Fruit fly (Drosophila melanogaster) whole organism, prepupa: Measurements from ENCODE around the gene CG8176.

ENCODE experiments used
- Blimp-1 ChIP-seq: fragments of 200-800 bp; sonication (Bioruptor generic); optimal IDR thresholded peaks from 3 replicates; lab custom pipeline; 2017; ENCODE audit warnings: missing biosample characterization, missing genetic modification characterization, mild to moderate bottlenecking, moderate library complexity, missing genetic modification reagents
- CG11294 ChIP-seq: fragments of 200-800 bp; sonication (Bioruptor generic); IDR thresholded peaks from 2 replicates; pipeline ENCODE4 v1.3.6; 2022; ENCODE audit warnings: missing biosample characterization, missing genetic modification characterization
- CG15336 ChIP-seq: fragments of 200-800 bp; sonication (Bioruptor generic); IDR thresholded peaks from 2 replicates; pipeline ENCODE4 v1.3.6; 2022; ENCODE audit warnings: missing biosample characterization, missing genetic modification characterization
- CG1621 ChIP-seq: fragments of 200-800 bp; sonication (Bioruptor generic); optimal IDR thresholded peaks from 3 replicates; lab custom pipeline; 2018; ENCODE audit warnings: missing biosample characterization, mild to moderate bottlenecking, missing genetic modification characterization
- CG16779 ChIP-seq: fragments of 200-800 bp; sonication (Bioruptor generic); optimal IDR thresholded peaks from 3 replicates; lab custom pipeline; 2017; ENCODE audit warnings: missing biosample characterization, mild to moderate bottlenecking, missing genetic modification characterization
- CG3032 ChIP-seq: fragments of 200-800 bp; optimal IDR thresholded peaks from 2 replicates; lab custom pipeline; 2019; ENCODE audit warnings: missing biosample characterization, mild to moderate bottlenecking, missing genetic modification characterization, moderate library complexity
- CG31627 ChIP-seq: fragments of 200-800 bp; sonication (Bioruptor generic); optimal IDR thresholded peaks from 3 replicates; lab custom pipeline; 2016; ENCODE audit warnings: missing biosample characterization, missing genetic modification characterization
- CG32006 ChIP-seq: fragments of 200-800 bp; sonication (Bioruptor generic); optimal IDR thresholded peaks from 3 replicates; lab custom pipeline; 2017; ENCODE audit warnings: missing biosample characterization, mild to moderate bottlenecking, missing genetic modification characterization
- CG34406 ChIP-seq: fragments of 200-800 bp; sonication (Bioruptor generic); optimal IDR thresholded peaks from 3 replicates; lab custom pipeline; 2016; ENCODE audit warnings: missing biosample characterization, missing genetic modification characterization
- CG3919 ChIP-seq: fragments of 200-800 bp; sonication (Bioruptor generic); optimal IDR thresholded peaks from 3 replicates; lab custom pipeline; 2016; ENCODE audit warnings: missing biosample characterization, missing genetic modification characterization
- CG4318 ChIP-seq: fragments of 200-800 bp; sonication (Bioruptor generic); optimal IDR thresholded peaks from 3 replicates; lab custom pipeline; 2017; ENCODE audit warnings: missing biosample characterization, mild to moderate bottlenecking, missing genetic modification characterization
- CG6163 ChIP-seq: fragments of 200-800 bp; sonication (Bioruptor generic); IDR thresholded peaks from 3 replicates; pipeline ENCODE4 v1.3.6; 2022; ENCODE audit warnings: missing biosample characterization, missing genetic modification characterization
- CG6276 ChIP-seq: fragments of 200-800 bp; sonication (Bioruptor generic); optimal IDR thresholded peaks from 2 replicates; lab custom pipeline; 2017; ENCODE audit warnings: missing biosample characterization, mild to moderate bottlenecking, missing genetic modification characterization
- CG6792 ChIP-seq: fragments of 200-800 bp; sonication (Bioruptor generic); optimal IDR thresholded peaks from 3 replicates; lab custom pipeline; 2016; ENCODE audit warnings: missing biosample characterization, missing genetic modification characterization
- CG6808 ChIP-seq: fragments of 200-800 bp; sonication (Bioruptor generic); optimal IDR thresholded peaks from 3 replicates; lab custom pipeline; 2017; ENCODE audit warnings: missing biosample characterization, missing genetic modification characterization, mild to moderate bottlenecking, moderate library complexity, missing genetic modification reagents
- CG6854 ChIP-seq: fragments of 200-800 bp; sonication (Bioruptor generic); optimal IDR thresholded peaks from 2 replicates; lab custom pipeline; 2017; ENCODE audit warnings: missing biosample characterization, mild to moderate bottlenecking, missing genetic modification characterization
- CG7368 ChIP-seq: fragments of 200-800 bp; sonication (Bioruptor generic); optimal IDR thresholded peaks from 3 replicates; lab custom pipeline; 2016; ENCODE audit warnings: missing biosample characterization, missing genetic modification characterization
- CG8119 ChIP-seq: fragments of 200-800 bp; sonication (Bioruptor generic); IDR thresholded peaks from 3 replicates; pipeline ENCODE4 v1.3.6; 2022; ENCODE audit warnings: missing biosample characterization, missing genetic modification characterization
- CG8319 ChIP-seq: fragments of 200-800 bp; sonication (Bioruptor generic); optimal IDR thresholded peaks from 3 replicates; lab custom pipeline; 2016; ENCODE audit warnings: missing biosample characterization, missing genetic modification characterization
- CG8632 ChIP-seq: fragments of 200-800 bp; sonication (Bioruptor generic); optimal IDR thresholded peaks from 3 replicates; lab custom pipeline; 2016; ENCODE audit warnings: missing biosample characterization, missing genetic modification characterization
- Eip75B ChIP-seq: fragments of 200-800 bp; sonication (Bioruptor generic); optimal IDR thresholded peaks from 3 replicates; lab custom pipeline; 2016; ENCODE audit warnings: missing biosample characterization, missing genetic modification characterization
- Eip78C ChIP-seq: fragments of 200-800 bp; sonication (Bioruptor generic); peaks from one replicate; lab custom pipeline; 2016; ENCODE audit warnings: missing biosample characterization, missing genetic modification characterization
- Eip93F ChIP-seq: fragments of 200-800 bp; sonication (Bioruptor generic); optimal IDR thresholded peaks from 2 replicates; lab custom pipeline; 2016; ENCODE audit warnings: missing biosample characterization, mild to moderate bottlenecking, missing genetic modification characterization
- Ets96B ChIP-seq: fragments of 200-800 bp; optimal IDR thresholded peaks from 2 replicates; lab custom pipeline; 2019; ENCODE audit warnings: missing biosample characterization, mild to moderate bottlenecking, missing genetic modification characterization, moderate library complexity
- Hr38 ChIP-seq: sonication (Bioruptor generic); optimal IDR thresholded peaks from 2 replicates; lab custom pipeline; 2016; ENCODE audit warnings: missing biosample characterization, missing genetic modification characterization
- Hr39 ChIP-seq: fragments of 200-800 bp; sonication (Bioruptor generic); optimal IDR thresholded peaks from 2 replicates; lab custom pipeline; 2016; ENCODE audit warnings: missing biosample characterization, missing genetic modification characterization
- Hr4 ChIP-seq: fragments of 200-800 bp; sonication (Bioruptor generic); optimal IDR thresholded peaks from 3 replicates; lab custom pipeline; 2016; ENCODE audit warnings: missing biosample characterization, missing genetic modification characterization
- Lpt ChIP-seq: fragments of 200-800 bp; sonication (Bioruptor generic); optimal IDR thresholded peaks from 3 replicates; lab custom pipeline; 2016; ENCODE audit warnings: missing biosample characterization, missing genetic modification characterization
- OdsH ChIP-seq: fragments of 200-800 bp; sonication (Bioruptor generic); optimal IDR thresholded peaks from 3 replicates; lab custom pipeline; 2016; ENCODE audit warnings: missing biosample characterization, missing genetic modification characterization
- Smox ChIP-seq: fragments of 200-800 bp; sonication (Bioruptor generic); optimal IDR thresholded peaks from 3 replicates; lab custom pipeline; 2016; ENCODE audit warnings: missing biosample characterization, missing genetic modification characterization
- Sox102F ChIP-seq: fragments of 200-800 bp; sonication (Bioruptor generic); optimal IDR thresholded peaks from 2 replicates; lab custom pipeline; 2016; ENCODE audit warnings: missing biosample characterization, mild to moderate bottlenecking, missing genetic modification characterization
- Sox14 ChIP-seq: fragments of 200-800 bp; sonication (Bioruptor generic); optimal IDR thresholded peaks from 3 replicates; lab custom pipeline; 2016; ENCODE audit warnings: missing biosample characterization, missing genetic modification characterization
- acj6 ChIP-seq: fragments of 200-800 bp; sonication (Bioruptor generic); optimal IDR thresholded peaks from 3 replicates; lab custom pipeline; 2016; ENCODE audit warnings: missing biosample characterization, missing genetic modification characterization
- cyc ChIP-seq: fragments of 200-800 bp; sonication (Bioruptor generic); optimal IDR thresholded peaks from 3 replicates; lab custom pipeline; 2016; ENCODE audit warnings: missing biosample characterization, missing genetic modification characterization
- dac ChIP-seq: fragments of 200-800 bp; sonication (Bioruptor generic); optimal IDR thresholded peaks from 2 replicates; lab custom pipeline; 2017; ENCODE audit warnings: missing biosample characterization, mild to moderate bottlenecking, missing genetic modification characterization
- eg ChIP-seq: fragments of 200-800 bp; sonication (Bioruptor generic); IDR thresholded peaks from 3 replicates; pipeline ENCODE4 v1.3.6; 2022; ENCODE audit warnings: missing biosample characterization, missing genetic modification characterization
- fd59A ChIP-seq: fragments of 200-800 bp; sonication (Bioruptor generic); optimal IDR thresholded peaks from 2 replicates; lab custom pipeline; 2017; ENCODE audit warnings: missing biosample characterization, mild to moderate bottlenecking, missing genetic modification characterization, missing genetic modification reagents
- fd85E ChIP-seq: fragments of 200-800 bp; sonication (Bioruptor generic); optimal IDR thresholded peaks from 3 replicates; lab custom pipeline; 2016; ENCODE audit warnings: missing biosample characterization, missing genetic modification characterization
- fkh ChIP-seq: fragments of 200-800 bp; sonication (Bioruptor generic); optimal IDR thresholded peaks from 3 replicates; lab custom pipeline; 2017; ENCODE audit warnings: missing biosample characterization, mild to moderate bottlenecking, missing genetic modification characterization, moderate library complexity
- lz ChIP-seq: fragments of 200-800 bp; sonication (Bioruptor generic); optimal IDR thresholded peaks from 3 replicates; lab custom pipeline; 2016; ENCODE audit warnings: missing biosample characterization, missing genetic modification characterization
- net ChIP-seq: fragments of 200-800 bp; sonication (Bioruptor generic); optimal IDR thresholded peaks from 3 replicates; lab custom pipeline; 2016; ENCODE audit warnings: missing biosample characterization, missing genetic modification characterization
- pdm3 ChIP-seq: fragments of 200-800 bp; sonication (Bioruptor generic); optimal IDR thresholded peaks from 3 replicates; lab custom pipeline; 2016; ENCODE audit warnings: missing biosample characterization, missing genetic modification characterization
- salr ChIP-seq, 2 experiments: fragments of 200-800 bp; sonication (Bioruptor generic); optimal IDR thresholded peaks; 3 replicates each; lab custom pipeline; 2016 to 2018; ENCODE audit warnings: missing biosample characterization in 2 of 2, missing genetic modification characterization in 2 of 2, mild to moderate bottlenecking in 1 of 2
- ss ChIP-seq, 2 experiments: fragments of 200-800 bp; sonication (Bioruptor generic); optimal IDR thresholded peaks; 2 replicates in 1 of 2; 3 replicates in 1 of 2; lab custom pipeline; 2017 to 2018; ENCODE audit warnings: mild to moderate bottlenecking in 2 of 2, missing biosample characterization in 2 of 2, missing genetic modification characterization in 2 of 2, moderate library complexity in 1 of 2
- topi ChIP-seq: fragments of 200-800 bp; sonication (Bioruptor generic); optimal IDR thresholded peaks from 3 replicates; lab custom pipeline; 2016; ENCODE audit warnings: missing biosample characterization, missing genetic modification characterization
- vri ChIP-seq: fragments of 200-800 bp; sonication (Bioruptor generic); optimal IDR thresholded peaks from 3 replicates; lab custom pipeline; 2016; ENCODE audit warnings: missing biosample characterization, mild to moderate bottlenecking, missing genetic modification characterization

The CG8176 gene

DNA sequence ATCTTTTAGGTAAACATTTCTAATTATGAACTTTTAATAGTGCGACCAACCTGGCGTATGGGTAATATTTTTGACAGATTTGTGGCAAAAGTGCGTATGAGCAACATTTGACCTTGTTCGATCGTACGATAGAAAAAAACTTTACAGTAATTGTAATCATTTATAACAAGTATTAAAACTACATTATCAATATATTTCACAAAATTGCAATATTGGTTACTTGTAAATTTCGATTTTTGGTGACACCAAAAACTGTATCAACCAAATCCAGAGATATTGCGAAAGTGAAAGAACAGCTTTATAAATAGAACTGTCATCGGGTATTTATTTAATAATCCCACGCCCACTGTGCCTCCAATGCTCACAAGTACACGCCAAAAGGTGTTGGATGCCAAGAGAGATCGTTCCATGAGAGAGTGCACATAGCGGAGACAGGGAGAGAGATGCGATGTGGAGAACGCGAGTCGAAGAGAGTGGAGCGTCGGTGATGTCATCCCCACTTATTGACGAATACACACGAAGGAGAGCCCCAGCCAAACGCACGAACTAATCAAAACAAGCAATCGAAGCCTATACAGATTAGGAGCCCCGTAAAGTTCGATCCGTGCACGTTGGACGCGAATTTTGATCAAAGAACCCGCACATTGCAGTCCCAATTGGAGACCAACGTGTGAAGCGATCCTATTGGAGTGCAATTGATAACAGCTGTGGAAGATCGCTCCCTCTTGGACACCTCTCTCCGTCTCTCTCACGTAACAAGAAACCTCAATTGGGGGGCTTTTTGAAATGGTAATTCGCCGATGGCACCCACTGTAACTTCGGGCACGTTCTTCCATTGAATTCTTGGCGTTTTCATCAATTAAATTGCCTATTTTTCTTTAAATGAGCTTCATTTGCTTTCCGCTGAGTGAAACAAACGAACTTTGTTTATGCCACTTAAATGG lies 17.6 kb downstream of the CG8176 start (continued):
- TF ChIP-seq CG3032 (tag; lab: Kevin White, UChicago) (peak; percentile 94), salr (GFP tag; optimal IDR thresholded peaks at IDR 0.05; lab: Kevin White, UChicago) (peak; percentile 90 to 99), CG6276 (GFP tag; lab: Kevin White, UChicago) (peak; percentile 99), CG6854 (GFP tag; lab: Kevin White, UChicago) (peak; percentile 90), CG34406 (GFP tag; lab: Kevin White, UChicago) (peak; percentile 96), CG6808 (GFP tag; lab: Kevin White, UChicago) (peak; percentile 97), CG3919 (GFP tag; lab: Kevin White, UChicago) (peak; percentile 97), acj6 (GFP tag; lab: Kevin White, UChicago) (peak; percentile 97), CG4318 (GFP tag; lab: Kevin White, UChicago) (peak; percentile 98), Sox14 (GFP tag; lab: Kevin White, UChicago) (peak; percentile 98)

DNA sequence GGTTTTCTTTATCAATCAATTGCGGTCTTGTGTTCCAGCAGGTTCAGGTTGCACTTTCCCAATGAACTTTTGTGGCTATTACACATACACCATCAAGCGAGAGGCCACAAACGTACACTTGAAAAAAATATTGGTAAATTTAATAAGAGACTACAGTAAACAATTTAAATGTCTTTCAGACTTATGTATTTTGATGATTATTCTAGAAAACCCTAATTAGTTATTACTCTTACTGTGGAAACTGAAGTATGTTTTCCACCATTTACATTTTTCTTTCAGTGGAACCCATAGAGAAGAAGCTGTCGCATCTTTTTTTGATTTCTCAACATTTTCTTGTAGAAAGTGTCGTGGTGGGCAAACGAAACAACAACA lies 18.3 kb downstream of the CG8176 start:
- TF ChIP-seq salr (GFP tag; optimal IDR thresholded peaks at IDR 0.05; lab: Kevin White, UChicago) (peak; percentile 69 to 92), CG8632 (GFP tag; lab: Kevin White, UChicago) (peak; percentile 91), Blimp-1 (GFP tag; lab: Kevin White, UChicago) (peak; percentile 61), OdsH (GFP tag; lab: Kevin White, UChicago) (peak; percentile 93), Sox102F (GFP tag; lab: Kevin White, UChicago) (peak; percentile 90), cyc (GFP tag; lab: Kevin White, UChicago) (peak; percentile 87), dac (GFP tag; lab: Kevin White, UChicago) (peak; percentile 74), CG6808 (GFP tag; lab: Kevin White, UChicago) (no peak), Sox14 (GFP tag; lab: Kevin White, UChicago) (peak; percentile 93), CG31627 (peak; percentile 92), CG6163 (GFP tag; lab: Robert Waterston, UW) (no peak; the same call in none of the 3 replicates), CG11294 (GFP tag; lab: Robert Waterston, UW) (peak; percentile 78; the same call in 1 of the 2 replicates), Ets96B (peak; percentile 84), eg (GFP tag; lab: Robert Waterston, UW) (peak; percentile 94), Lpt (peak; percentile 88), fkh (GFP tag; lab: Kevin White, UChicago) (peak; percentile 21), CG6792 (GFP tag; lab: Kevin White, UChicago) (peak; percentile 86), Hr38 (GFP tag; lab: Kevin White, UChicago) (peak; percentile 18), Eip93F (GFP tag; lab: Kevin White, UChicago) (no peak), CG16779 (tag; lab: Kevin White, UChicago) (no peak), CG7368 (peak; percentile 82), CG8119 (GFP tag; lab: Robert Waterston, UW) (peak; percentile 93), Hr39 (peak; percentile 91), net (GFP tag; lab: Kevin White, UChicago) (peak; percentile 91), Eip78C (GFP tag; lab: Kevin White, UChicago) (peak; percentile 97), CG32006 (GFP tag; lab: Kevin White, UChicago) (peak; percentile 95), fd59A (GFP tag; lab: Kevin White, UChicago) (peak; percentile 82), Smox (peak; percentile 89), CG8319 (peak; percentile 83), vri (GFP tag; lab: Kevin White, UChicago) (no peak), topi (GFP tag; lab: Kevin White, UChicago) (peak; percentile 90), lz (peak; percentile 87), acj6 (GFP tag; lab: Kevin White, UChicago) (peak; percentile 92), Eip75B (GFP tag; lab: Kevin White, UChicago) (peak; percentile 87), ss (GFP tag; optimal IDR thresholded peaks at IDR 0.05; lab: Kevin White, UChicago) (peak in 1 of 2 experiments; percentile 57), CG1621 (peak; percentile 79), pdm3 (peak; percentile 93), Hr4 (peak; percentile 95), CG3919 (GFP tag; lab: Kevin White, UChicago) (peak; percentile 92), fd85E (GFP tag; lab: Kevin White, UChicago) (peak; percentile 67), CG3032 (tag; lab: Kevin White, UChicago) (peak; percentile 87), CG15336 (GFP tag; lab: Robert Waterston, UW) (peak; percentile 94)
